Worm (Caenorhabditis elegans): ENCODE data around the gene F41C3.7.
A peak's percentile ranks its signal among the peaks of the same experiment; 100 is the strongest.

The F41C3.7 gene

DNA sequence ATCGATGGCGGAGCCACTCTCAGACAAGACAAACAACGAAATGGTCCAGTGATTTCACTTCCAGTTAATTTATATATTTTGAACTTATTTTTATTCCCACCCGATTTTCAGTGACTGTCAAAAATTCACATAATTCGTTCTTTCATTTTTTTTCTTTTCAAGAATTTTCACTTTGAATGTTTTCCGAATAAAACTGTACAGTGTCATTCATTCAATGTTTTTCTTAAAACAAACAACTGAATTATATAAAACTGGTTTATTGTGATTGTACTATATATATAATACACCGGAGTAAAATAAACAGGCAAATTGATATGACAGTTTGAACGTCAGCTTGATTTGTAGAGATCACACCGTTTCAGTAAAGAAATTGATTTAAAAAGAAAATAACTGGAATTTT lies 26.8 kb upstream of the F41C3.7 start (continued):
- peak; percentile 64 for TF ChIP-seq tlf-1 (GFP tag; optimal IDR thresholded peaks at IDR 0.05)
- TF ChIP-seq B0035.1 (tag; optimal IDR thresholded peaks at IDR 0.05) = no peak
- TF ChIP-seq nhr-27 (tag; optimal IDR thresholded peaks at IDR 0.05) = no peak
- peak; percentile 28 for TF ChIP-seq mes-4 (tag; optimal IDR thresholded peaks at IDR 0.05)
- no peak for TF ChIP-seq ztf-18 (tag; optimal IDR thresholded peaks at IDR 0.05)
- TF ChIP-seq nhr-120 (GFP tag; IDR thresholded peaks at IDR 0.05) = no peak
- TF ChIP-seq dpff-1 (tag; optimal IDR thresholded peaks at IDR 0.05) = no peak
- no peak for TF ChIP-seq ztf-22 (GFP tag; optimal IDR thresholded peaks at IDR 0.05)
- no peak; the same call in 1 of the 2 replicates for TF ChIP-seq dox-1 (GFP tag; IDR thresholded peaks at IDR 0.05)
- peak; percentile 51; the same call in 1 of the 2 replicates for TF ChIP-seq C17E4.6 (GFP tag; IDR thresholded peaks at IDR 0.05)
- no peak for TF ChIP-seq bed-2 (GFP tag; IDR thresholded peaks at IDR 0.05)
- TF ChIP-seq F57A8.1 (GFP tag; optimal IDR thresholded peaks at IDR 0.05) = no peak
- peak; percentile 76 for TF ChIP-seq madf-3 (GFP tag; IDR thresholded peaks at IDR 0.05)
- no peak for TF ChIP-seq ets-4 (GFP tag; optimal IDR thresholded peaks at IDR 0.05)
- no peak for TF ChIP-seq hmg-20 (GFP tag; IDR thresholded peaks at IDR 0.05)
- no peak for TF ChIP-seq chd-7 (tag; optimal IDR thresholded peaks at IDR 0.05)
- TF ChIP-seq ztf-25 (GFP tag; IDR thresholded peaks at IDR 0.05) = no peak
- TF ChIP-seq nfya-2 (GFP tag; IDR thresholded peaks at IDR 0.05) = no peak
- TF ChIP-seq Y53G8AR.9 (GFP tag; conservative IDR thresholded peaks at IDR 0.05) = peak; percentile 83
- peak; percentile 77 for TF ChIP-seq rcor-1 (GFP tag; IDR thresholded peaks at IDR 0.05)
- peak; percentile 74 for TF ChIP-seq ekl-4 (GFP tag; IDR thresholded peaks at IDR 0.05)
- TF ChIP-seq nfya-1 (tag; optimal IDR thresholded peaks at IDR 0.05; ENCODE audit: borderline replicate concordance, insufficient read depth) = no peak
- TF ChIP-seq ceh-79 (tag; optimal IDR thresholded peaks at IDR 0.05) = no peak
- TF ChIP-seq dpl-1 (GFP tag; optimal IDR thresholded peaks at IDR 0.05) = no peak
- TF ChIP-seq attf-5 (GFP tag; optimal IDR thresholded peaks at IDR 0.05) = no peak
- TF ChIP-seq rec-8 (tag; optimal IDR thresholded peaks at IDR 0.05) = no peak
- TF ChIP-seq F23B12.7 (tag; optimal IDR thresholded peaks at IDR 0.05; ENCODE audit: insufficient read depth) = peak; percentile 19
- TF ChIP-seq akir-1 (GFP tag; optimal IDR thresholded peaks at IDR 0.05) = no peak
- no peak for TF ChIP-seq pha-4 (tag; optimal IDR thresholded peaks at IDR 0.05)
- no peak for TF ChIP-seq nhr-179 (tag; optimal IDR thresholded peaks at IDR 0.05)
- TF ChIP-seq Y67H2A.10 (GFP tag; conservative IDR thresholded peaks at IDR 0.05) = no peak
- no peak for TF ChIP-seq ztf-26 (tag; optimal IDR thresholded peaks at IDR 0.05)
- no peak for TF ChIP-seq Y56A3A.18 (GFP tag; IDR thresholded peaks at IDR 0.05)
- TF ChIP-seq him-1 (tag; optimal IDR thresholded peaks at IDR 0.05) = peak; percentile 16
- TF ChIP-seq unc-130 (GFP tag; optimal IDR thresholded peaks at IDR 0.05) = peak; percentile 66
- TF ChIP-seq ceh-40 (GFP tag; IDR thresholded peaks at IDR 0.05) = no peak
- TF ChIP-seq ceh-91 (GFP tag; IDR thresholded peaks at IDR 0.05) = no peak
- no peak for TF ChIP-seq tbx-9 (tag; optimal IDR thresholded peaks at IDR 0.05; ENCODE audit: borderline replicate concordance)
- TF ChIP-seq aptf-2 (GFP tag; conservative IDR thresholded peaks at IDR 0.05) = no peak
- TF ChIP-seq cebp-2 (GFP tag; IDR thresholded peaks at IDR 0.05) = no peak
- peak in 1 of 3 experiments; percentile 36 for TF ChIP-seq lin-35 (GFP tag; optimal IDR thresholded peaks at IDR 0.05)
- no peak for TF ChIP-seq T26A5.8 (tag; optimal IDR thresholded peaks at IDR 0.05)
- no peak for TF ChIP-seq F55B11.4 (tag; optimal IDR thresholded peaks at IDR 0.05; ENCODE audit: borderline replicate concordance, insufficient read depth)
- no peak for TF ChIP-seq B0261.1 (tag; optimal IDR thresholded peaks at IDR 0.05)
- no peak for TF ChIP-seq ceh-27 (GFP tag; optimal IDR thresholded peaks at IDR 0.05)
- TF ChIP-seq lir-1 (GFP tag; conservative IDR thresholded peaks at IDR 0.05) = no peak
- TF ChIP-seq Y95B8A.8 (GFP tag; IDR thresholded peaks at IDR 0.05) = no peak; the same call in none of the 2 replicates
- TF ChIP-seq let-526 (GFP tag; IDR thresholded peaks at IDR 0.05) = no peak
- TF ChIP-seq D2030.7 (GFP tag; IDR thresholded peaks at IDR 0.05) = peak; percentile 57

Measured in whole organism, young adult.